Fruit fly (Drosophila melanogaster): Measurements from ENCODE around the gene Xrcc2.

Xrcc2 gene

DNA sequence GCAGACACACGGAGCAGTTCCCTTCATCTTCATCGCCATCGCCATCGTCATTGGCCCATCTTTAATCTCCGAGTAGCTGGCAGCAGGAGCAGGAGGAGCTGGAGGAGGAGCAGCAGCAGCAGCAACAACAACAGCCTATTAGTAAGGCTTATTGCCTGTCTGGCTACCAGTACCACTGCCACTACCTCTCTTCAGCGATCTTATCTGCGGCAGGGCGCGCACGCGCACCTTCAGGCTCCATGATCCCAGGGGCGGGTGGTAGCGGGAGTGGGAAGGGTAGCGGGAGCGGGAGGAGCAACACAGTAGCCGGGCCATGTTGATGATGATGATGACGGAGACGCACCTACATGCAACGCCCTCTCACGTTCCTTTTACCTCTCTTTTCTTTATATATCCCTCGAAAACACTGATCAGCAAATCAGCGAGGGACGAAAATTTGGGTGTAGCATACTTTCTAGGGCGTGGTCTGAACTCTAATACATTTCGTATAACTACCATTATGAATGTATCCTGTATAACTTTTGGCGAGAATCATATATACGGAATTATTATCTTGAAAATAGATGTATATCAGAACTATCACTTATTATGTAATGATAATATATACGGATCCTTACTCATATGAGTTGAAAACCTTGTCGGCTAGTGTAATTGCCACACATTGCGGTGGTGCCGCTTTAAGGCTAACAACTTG, 37.3 kb downstream of the Xrcc2 start:
- TF ChIP-seq jim (GFP tag; optimal IDR thresholded peaks at IDR 0.05) = no peak
- peak; percentile 22 for TF ChIP-seq Sp1 (GFP tag; optimal IDR thresholded peaks at IDR 0.05)
- TF ChIP-seq CG9705 (GFP tag; optimal IDR thresholded peaks at IDR 0.05) = no peak
- no peak for TF ChIP-seq Jra (GFP tag; optimal IDR thresholded peaks at IDR 0.05)
- TF ChIP-seq h (GFP tag; optimal IDR thresholded peaks at IDR 0.05) = no peak
- TF ChIP-seq dmrt93B (GFP tag; optimal IDR thresholded peaks at IDR 0.05) = no peak
- TF ChIP-seq foxo (GFP tag; optimal IDR thresholded peaks at IDR 0.05) = no peak
- TF ChIP-seq tai (GFP tag; optimal IDR thresholded peaks at IDR 0.05) = no peak
- no peak for TF ChIP-seq Rel (GFP tag; optimal IDR thresholded peaks at IDR 0.05)
- no peak for TF ChIP-seq Rel (tag; optimal IDR thresholded peaks at IDR 0.05)
- TF ChIP-seq Hr78 (GFP tag; optimal IDR thresholded peaks at IDR 0.05) = no peak
- no peak for TF ChIP-seq sage (GFP tag; optimal IDR thresholded peaks at IDR 0.05)
- no peak for TF ChIP-seq dsf (GFP tag; optimal IDR thresholded peaks at IDR 0.05; ENCODE audit: borderline replicate concordance)
- TF ChIP-seq OdsH (GFP tag; optimal IDR thresholded peaks at IDR 0.05) = no peak
- TF ChIP-seq Dfd (GFP tag; optimal IDR thresholded peaks at IDR 0.05) = no peak
- TF ChIP-seq lola (GFP tag; optimal IDR thresholded peaks at IDR 0.05) = no peak
- TF ChIP-seq Myc (optimal IDR thresholded peaks at IDR 0.05) = no peak
- TF ChIP-seq GATAd (GFP tag; optimal IDR thresholded peaks at IDR 0.05) = no peak
- no peak for TF ChIP-seq ey (GFP tag; optimal IDR thresholded peaks at IDR 0.05)
- TF ChIP-seq woc (GFP tag; optimal IDR thresholded peaks at IDR 0.05) = peak; percentile 34
- no peak for TF ChIP-seq Dif (GFP tag; optimal IDR thresholded peaks at IDR 0.05; ENCODE audit: partially characterized antibody)
- TF ChIP-seq Mio (GFP tag; optimal IDR thresholded peaks at IDR 0.05) = no peak
- no peak for TF ChIP-seq Hnf4 (GFP tag; optimal IDR thresholded peaks at IDR 0.05)
- no peak for TF ChIP-seq Vsx2 (GFP tag; optimal IDR thresholded peaks at IDR 0.05; ENCODE audit: partially characterized antibody)
- TF ChIP-seq CrebA (GFP tag; optimal IDR thresholded peaks at IDR 0.05; ENCODE audit: borderline replicate concordance) = no peak
- TF ChIP-seq usp (GFP tag; optimal IDR thresholded peaks at IDR 0.05) = no peak
- no peak for TF ChIP-seq sv (GFP tag; optimal IDR thresholded peaks at IDR 0.05)
- no peak for TF ChIP-seq Hr83 (GFP tag; optimal IDR thresholded peaks at IDR 0.05; ENCODE audit: poor library complexity, severe bottlenecking)
- no peak for TF ChIP-seq dl (GFP tag; optimal IDR thresholded peaks at IDR 0.05; ENCODE audit: insufficient read depth in 1 of 2, partially characterized antibody in 2 of 2)
- TF ChIP-seq N (GFP tag; optimal IDR thresholded peaks at IDR 0.05) = no peak
- no peak for TF ChIP-seq brk (GFP tag; optimal IDR thresholded peaks at IDR 0.05)
- no peak for TF ChIP-seq rgr (GFP tag; optimal IDR thresholded peaks at IDR 0.05)
- TF ChIP-seq fru (GFP tag; optimal IDR thresholded peaks at IDR 0.05) = peak; percentile 14
- TF ChIP-seq br (GFP tag; optimal IDR thresholded peaks at IDR 0.05) = no peak
- no peak for TF ChIP-seq CG32264 (GFP tag; optimal IDR thresholded peaks at IDR 0.05)
- TF ChIP-seq HLH106 (tag; optimal IDR thresholded peaks at IDR 0.05) = peak; percentile 41
- TF ChIP-seq Abd-B (GFP tag; optimal IDR thresholded peaks at IDR 0.05) = no peak
- peak; percentile 37 for TF ChIP-seq psq (GFP tag; optimal IDR thresholded peaks at IDR 0.05)
- TF ChIP-seq pan (optimal IDR thresholded peaks at IDR 0.05) = no peak

DNA sequence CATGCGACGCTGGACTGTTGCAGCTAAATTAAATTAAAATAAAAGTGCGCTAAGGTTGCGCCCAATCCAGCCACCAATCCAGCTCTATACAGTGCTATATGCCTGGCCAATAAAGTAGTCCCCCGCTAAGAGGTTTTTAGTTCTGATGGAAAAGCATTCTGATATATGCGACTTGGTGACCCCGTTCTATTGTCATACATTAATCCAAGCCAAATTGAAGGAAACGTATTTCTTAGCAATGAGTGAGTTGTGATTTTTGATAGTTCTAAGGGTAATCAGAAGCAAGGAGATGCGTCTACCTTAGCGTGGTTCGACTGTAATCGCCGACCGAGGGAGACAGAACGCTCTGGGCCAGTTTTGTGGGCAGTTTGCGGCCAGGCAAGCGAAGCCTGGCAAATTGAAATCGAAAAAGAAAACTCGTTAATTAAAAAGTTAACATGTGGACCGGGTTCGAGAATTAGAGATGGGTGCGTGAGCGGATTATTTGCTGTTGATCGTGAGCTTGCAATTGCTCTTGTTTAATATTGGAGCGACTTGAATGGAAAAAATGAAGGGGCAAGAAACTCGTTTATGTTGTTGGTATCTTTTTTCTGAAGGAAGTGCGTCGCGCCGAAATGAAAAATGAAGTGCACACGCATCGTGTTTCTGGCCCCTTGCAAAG, 38.4 kb downstream of the Xrcc2 start:
- TF ChIP-seq pan (optimal IDR thresholded peaks at IDR 0.05) (no peak), OdsH (GFP tag; optimal IDR thresholded peaks at IDR 0.05) (peak; percentile 22), dl (GFP tag; optimal IDR thresholded peaks at IDR 0.05; ENCODE audit: insufficient read depth in 1 of 2, partially characterized antibody in 2 of 2) (no peak), Dif (GFP tag; optimal IDR thresholded peaks at IDR 0.05; ENCODE audit: partially characterized antibody) (no peak), CG9705 (GFP tag; optimal IDR thresholded peaks at IDR 0.05) (peak; percentile 48), Myc (optimal IDR thresholded peaks at IDR 0.05) (no peak), Vsx2 (GFP tag; optimal IDR thresholded peaks at IDR 0.05; ENCODE audit: partially characterized antibody) (no peak), tai (GFP tag; optimal IDR thresholded peaks at IDR 0.05) (no peak), brk (GFP tag; optimal IDR thresholded peaks at IDR 0.05) (no peak), br (GFP tag; optimal IDR thresholded peaks at IDR 0.05) (peak; percentile 71), sage (GFP tag; optimal IDR thresholded peaks at IDR 0.05) (no peak), woc (GFP tag; optimal IDR thresholded peaks at IDR 0.05) (peak; percentile 86), CG32264 (GFP tag; optimal IDR thresholded peaks at IDR 0.05) (peak; percentile 4), h (GFP tag; optimal IDR thresholded peaks at IDR 0.05) (peak; percentile 79), usp (GFP tag; optimal IDR thresholded peaks at IDR 0.05) (no peak), jim (GFP tag; optimal IDR thresholded peaks at IDR 0.05) (no peak), rgr (GFP tag; optimal IDR thresholded peaks at IDR 0.05) (peak; percentile 66), Dfd (GFP tag; optimal IDR thresholded peaks at IDR 0.05) (no peak), psq (GFP tag; optimal IDR thresholded peaks at IDR 0.05) (no peak), foxo (GFP tag; optimal IDR thresholded peaks at IDR 0.05) (peak in 1 of 2 experiments; percentile 69), lola (GFP tag; optimal IDR thresholded peaks at IDR 0.05) (no peak), N (GFP tag; optimal IDR thresholded peaks at IDR 0.05) (no peak), Hr83 (GFP tag; optimal IDR thresholded peaks at IDR 0.05; ENCODE audit: poor library complexity, severe bottlenecking) (no peak), GATAd (GFP tag; optimal IDR thresholded peaks at IDR 0.05) (no peak), Sp1 (GFP tag; optimal IDR thresholded peaks at IDR 0.05) (peak; percentile 69), Rel (GFP tag; optimal IDR thresholded peaks at IDR 0.05) (no peak), Rel (tag; optimal IDR thresholded peaks at IDR 0.05) (peak; percentile 25), Mio (GFP tag; optimal IDR thresholded peaks at IDR 0.05) (no peak), HLH106 (tag; optimal IDR thresholded peaks at IDR 0.05) (peak; percentile 77), Abd-B (GFP tag; optimal IDR thresholded peaks at IDR 0.05) (no peak), dmrt93B (GFP tag; optimal IDR thresholded peaks at IDR 0.05) (no peak), CrebA (GFP tag; optimal IDR thresholded peaks at IDR 0.05; ENCODE audit: borderline replicate concordance) (no peak), Hr78 (GFP tag; optimal IDR thresholded peaks at IDR 0.05) (no peak), dsf (GFP tag; optimal IDR thresholded peaks at IDR 0.05; ENCODE audit: borderline replicate concordance) (no peak), fru (GFP tag; optimal IDR thresholded peaks at IDR 0.05) (peak; percentile 80), Jra (GFP tag; optimal IDR thresholded peaks at IDR 0.05) (no peak), ey (GFP tag; optimal IDR thresholded peaks at IDR 0.05) (peak; percentile 76), sv (GFP tag; optimal IDR thresholded peaks at IDR 0.05) (no peak), Hnf4 (GFP tag; optimal IDR thresholded peaks at IDR 0.05) (peak; percentile 44)
